Fruit fly (Drosophila melanogaster) whole organism, embryonic: ENCODE data around the gene CG14054.

Experiments used
- Abd-B ChIP-seq: fragments of 200-800 bp; sonication (Bioruptor generic); optimal IDR thresholded peaks from 2 replicates; lab custom pipeline; 2018; ENCODE audit warnings: missing biosample characterization, mild to moderate bottlenecking, missing genetic modification characterization, moderate library complexity
- Bdp1 ChIP-seq: fragments of 200-800 bp; sonication (Bioruptor generic); optimal IDR thresholded peaks from 3 replicates; lab custom pipeline; 2016; ENCODE audit warnings: missing biosample characterization, missing genetic modification characterization
- CG11695 ChIP-seq: fragments of 200-800 bp; sonication (Bioruptor generic); IDR thresholded peaks from 3 replicates; pipeline ENCODE4 v1.3.6; 2022; ENCODE audit warnings: missing biosample characterization, missing genetic modification characterization
- CG12769 ChIP-seq: fragments of 200-800 bp; sonication (Bioruptor generic); optimal IDR thresholded peaks from 2 replicates; lab custom pipeline; 2019; ENCODE audit warnings: missing biosample characterization, mild to moderate bottlenecking, missing genetic modification characterization, moderate library complexity
- CG13123 ChIP-seq: fragments of 200-800 bp; sonication (Bioruptor generic); optimal IDR thresholded peaks from 2 replicates; lab custom pipeline; 2016; ENCODE audit warnings: missing biosample characterization, missing genetic modification characterization
- CG13424 ChIP-seq: fragments of 200-800 bp; sonication (Bioruptor generic); optimal IDR thresholded peaks from 2 replicates; lab custom pipeline; 2019; ENCODE audit warnings: missing biosample characterization, mild to moderate bottlenecking, missing genetic modification characterization, moderate library complexity
- CG15269 ChIP-seq: fragments of 200-800 bp; sonication (Bioruptor generic); optimal IDR thresholded peaks from 2 replicates; lab custom pipeline; 2018; ENCODE audit warnings: missing biosample characterization, mild to moderate bottlenecking, missing genetic modification characterization, moderate library complexity
- CG1529 ChIP-seq: fragments of 200-800 bp; sonication (Bioruptor generic); optimal IDR thresholded peaks from 3 replicates; lab custom pipeline; 2018; ENCODE audit warnings: missing biosample characterization, missing genetic modification characterization
- CG17328 ChIP-seq: fragments of 200-800 bp; sonication (Bioruptor generic); IDR thresholded peaks from 2 replicates; pipeline ENCODE4 v1.3.6; 2022; ENCODE audit warnings: missing biosample characterization, missing genetic modification characterization
- CG17361 ChIP-seq: fragments of 200-800 bp; sonication (Bioruptor generic); IDR thresholded peaks from 3 replicates; pipeline ENCODE4 v1.3.6; 2022; ENCODE audit warnings: missing biosample characterization, missing genetic modification characterization
- CG1792 ChIP-seq: fragments of 200-800 bp; sonication (Bioruptor generic); optimal IDR thresholded peaks from 2 replicates; lab custom pipeline; 2016; ENCODE audit warnings: missing biosample characterization, missing genetic modification characterization
- CG2889 ChIP-seq: fragments of 200-800 bp; sonication (Bioruptor generic); IDR thresholded peaks from 3 replicates; pipeline ENCODE4 v1.3.6; 2022; ENCODE audit warnings: missing biosample characterization, missing genetic modification characterization
- CG3847 ChIP-seq: fragments of 200-800 bp; sonication (Bioruptor generic); IDR thresholded peaks from 2 replicates; pipeline ENCODE4 v1.3.6; 2022; ENCODE audit warnings: missing biosample characterization, missing genetic modification characterization
- CG6272 ChIP-seq: fragments of 200-800 bp; sonication (Bioruptor generic); IDR thresholded peaks from 2 replicates; pipeline ENCODE4 v1.3.6; 2022; ENCODE audit warnings: missing biosample characterization, missing genetic modification characterization
- CG6791 ChIP-seq: fragments of 200-800 bp; sonication (Bioruptor generic); IDR thresholded peaks from 3 replicates; pipeline ENCODE4 v1.3.6; 2022; ENCODE audit warnings: missing biosample characterization, missing genetic modification characterization; ENCODE audit not compliant: partially characterized antibody
- CG7271 ChIP-seq: fragments of 200-800 bp; sonication (Bioruptor generic); optimal IDR thresholded peaks from 2 replicates; lab custom pipeline; 2018; ENCODE audit warnings: missing biosample characterization, mild to moderate bottlenecking, missing genetic modification characterization, moderate library complexity
- CG7839 ChIP-seq: fragments of 200-800 bp; sonication (Bioruptor generic); optimal IDR thresholded peaks from 3 replicates; lab custom pipeline; 2018; ENCODE audit warnings: missing biosample characterization, mild to moderate bottlenecking, missing genetic modification characterization, moderate library complexity
- Dp ChIP-seq: fragments of 200-800 bp; sonication (Bioruptor generic); optimal IDR thresholded peaks from 2 replicates; lab custom pipeline; 2018; ENCODE audit warnings: missing biosample characterization, mild to moderate bottlenecking, missing genetic modification characterization, moderate library complexity
- E2f1 ChIP-seq: fragments of 200-800 bp; sonication (Bioruptor generic); IDR thresholded peaks from 2 replicates; pipeline ENCODE4 v1.3.6; 2022; ENCODE audit warnings: missing biosample characterization, missing genetic modification characterization
- Gug ChIP-seq: fragments of 200-800 bp; sonication (Bioruptor generic); IDR thresholded peaks from 4 replicates; pipeline ENCODE4 v1.3.6; 2022; ENCODE audit warnings: missing biosample characterization, missing genetic modification characterization
- Hey ChIP-seq: fragments of 200-800 bp; sonication (Bioruptor generic); optimal IDR thresholded peaks from 3 replicates; lab custom pipeline; 2018; ENCODE audit warnings: missing biosample characterization, mild to moderate bottlenecking, missing genetic modification characterization
- HmgZ ChIP-seq: fragments of 200-800 bp; sonication (Bioruptor generic); optimal IDR thresholded peaks from 2 replicates; lab custom pipeline; 2018; ENCODE audit warnings: missing biosample characterization, mild to moderate bottlenecking, missing genetic modification characterization
- Lpt ChIP-seq: fragments of >200 bp; optimal IDR thresholded peaks from 2 replicates; lab custom pipeline; 2018; ENCODE audit warnings: missing biosample characterization, missing genetic modification characterization
- Nf-YC ChIP-seq: fragments of 200-800 bp; optimal IDR thresholded peaks from 3 replicates; lab custom pipeline; 2019; ENCODE audit warnings: missing biosample characterization, mild to moderate bottlenecking, missing genetic modification characterization, moderate library complexity
- Poxn ChIP-seq: fragments of 200-800 bp; sonication (Bioruptor generic); IDR thresholded peaks from 2 replicates; pipeline ENCODE4 v1.3.6; 2022; ENCODE audit warnings: missing biosample characterization, missing genetic modification characterization
- Scr ChIP-seq: fragments of 200-800 bp; sonication (Bioruptor generic); IDR thresholded peaks from 2 replicates; pipeline ENCODE4 v1.3.6; 2022; ENCODE audit warnings: missing biosample characterization, missing genetic modification characterization; ENCODE audit not compliant: partially characterized antibody
- Sox100B ChIP-seq: fragments of 200-800 bp; sonication (Bioruptor generic); optimal IDR thresholded peaks from 3 replicates; lab custom pipeline; 2018; ENCODE audit warnings: missing biosample characterization, mild to moderate bottlenecking, missing genetic modification characterization
- Sox102F ChIP-seq: fragments of 200-800 bp; sonication (Bioruptor generic); optimal IDR thresholded peaks from 2 replicates; lab custom pipeline; 2018; ENCODE audit warnings: missing biosample characterization, mild to moderate bottlenecking, missing genetic modification characterization, moderate library complexity
- Tbp ChIP-seq: fragments of >200 bp; optimal IDR thresholded peaks from 2 replicates; lab custom pipeline; 2018; ENCODE audit warnings: missing biosample characterization, missing genetic modification characterization
- ac ChIP-seq: fragments of 200-800 bp; sonication (Bioruptor generic); optimal IDR thresholded peaks from 3 replicates; lab custom pipeline; 2017; ENCODE audit warnings: missing biosample characterization, mild to moderate bottlenecking, missing genetic modification characterization
- amos ChIP-seq: fragments of 200-800 bp; sonication (Bioruptor generic); IDR thresholded peaks from 2 replicates; pipeline ENCODE4 v1.3.6; 2022; ENCODE audit warnings: missing biosample characterization, missing genetic modification characterization; ENCODE audit not compliant: partially characterized antibody
- bab2 ChIP-seq: fragments of 200-800 bp; sonication (Bioruptor generic); optimal IDR thresholded peaks from 2 replicates; lab custom pipeline; 2016; ENCODE audit warnings: missing biosample characterization, missing genetic modification characterization
- cas ChIP-seq: fragments of 200-800 bp; sonication (Bioruptor generic); IDR thresholded peaks from 2 replicates; pipeline ENCODE4 v1.3.6; 2022; ENCODE audit warnings: missing biosample characterization, missing genetic modification characterization
- chif ChIP-seq, 2 experiments: fragments of 200-800 bp; sonication (Bioruptor generic); optimal IDR thresholded peaks; 3 replicates each; lab custom pipeline; 2016; ENCODE audit warnings: missing biosample characterization in 2 of 2, missing genetic modification characterization in 2 of 2
- dpn ChIP-seq, 2 experiments: fragments of 200-800 bp; sonication (Bioruptor generic); optimal IDR thresholded peaks; 3 replicates each; lab custom pipeline; 2016; ENCODE audit warnings: missing biosample characterization in 2 of 2, missing genetic modification characterization in 2 of 2
- ewg ChIP-seq: fragments of 200-800 bp; sonication (Bioruptor generic); optimal IDR thresholded peaks from 3 replicates; lab custom pipeline; 2017; ENCODE audit warnings: mild to moderate bottlenecking, missing biosample characterization, missing genetic modification reagents, missing genetic modification characterization
- eyg ChIP-seq: fragments of 200-800 bp; sonication (Bioruptor generic); optimal IDR thresholded peaks from 3 replicates; lab custom pipeline; 2016; ENCODE audit warnings: missing biosample characterization, missing genetic modification characterization
- gcm ChIP-seq: fragments of 200-800 bp; sonication (Bioruptor generic); optimal IDR thresholded peaks from 2 replicates; lab custom pipeline; 2019; ENCODE audit warnings: missing biosample characterization, mild to moderate bottlenecking, missing genetic modification characterization, moderate library complexity
- gfzf ChIP-seq: fragments of 200-800 bp; sonication (Bioruptor generic); optimal IDR thresholded peaks from 2 replicates; lab custom pipeline; 2016; ENCODE audit warnings: missing biosample characterization, mild to moderate bottlenecking, missing genetic modification characterization, moderate library complexity
- ind ChIP-seq: fragments of 200-800 bp; sonication (Bioruptor generic); optimal IDR thresholded peaks from 3 replicates; lab custom pipeline; 2016; ENCODE audit warnings: missing biosample characterization, missing genetic modification characterization
- lbe ChIP-seq: fragments of 200-800 bp; sonication (Bioruptor generic); optimal IDR thresholded peaks from 2 replicates; lab custom pipeline; 2016; ENCODE audit warnings: missing biosample characterization, mild to moderate bottlenecking, missing genetic modification characterization
- oc ChIP-seq: fragments of 200-800 bp; sonication (Bioruptor generic); optimal IDR thresholded peaks from 2 replicates; lab custom pipeline; 2018; ENCODE audit warnings: missing biosample characterization, mild to moderate bottlenecking, missing genetic modification characterization, moderate library complexity
- otp ChIP-seq: fragments of 200-800 bp; sonication (Bioruptor generic); IDR thresholded peaks from 3 replicates; pipeline ENCODE4, ENCODE4 v1.3.6; 2022; ENCODE audit warnings: missing biosample characterization, missing genetic modification characterization
- pb ChIP-seq: fragments of 200-800 bp; sonication (Bioruptor generic); optimal IDR thresholded peaks from 3 replicates; lab custom pipeline; 2016; ENCODE audit warnings: missing biosample characterization, missing genetic modification characterization
- pho ChIP-seq: fragments of 200-800 bp; sonication (Bioruptor generic); optimal IDR thresholded peaks from 2 replicates; lab custom pipeline; 2016; ENCODE audit warnings: missing biosample characterization, missing genetic modification characterization
- pnt ChIP-seq: fragments of 200-800 bp; sonication (Bioruptor generic); optimal IDR thresholded peaks from 3 replicates; lab custom pipeline; 2016; ENCODE audit warnings: missing biosample characterization, missing genetic modification characterization
- row ChIP-seq: fragments of 200-800 bp; sonication (Bioruptor generic); IDR thresholded peaks from 3 replicates; pipeline ENCODE4 v1.3.6; 2022; ENCODE audit warnings: missing biosample characterization, missing genetic modification characterization
- sim ChIP-seq: fragments of 200-800 bp; sonication (Bioruptor generic); IDR thresholded peaks from 2 replicates; pipeline ENCODE4 v1.3.6; 2022; ENCODE audit warnings: missing biosample characterization, missing genetic modification characterization
- trem ChIP-seq: fragments of 200-800 bp; optimal IDR thresholded peaks from 3 replicates; lab custom pipeline; 2019; ENCODE audit warnings: missing biosample characterization, mild to moderate bottlenecking, missing genetic modification characterization, moderate library complexity
- ttk ChIP-seq: fragments of 200-800 bp; sonication (Bioruptor generic); IDR thresholded peaks from 2 replicates; pipeline ENCODE4 v2.1.2; 2022; ENCODE audit warnings: missing biosample characterization, missing genetic modification characterization
- zen2 ChIP-seq: fragments of 200-800 bp; sonication (Bioruptor generic); IDR thresholded peaks from 3 replicates; pipeline ENCODE4 v1.3.6; 2022; ENCODE audit warnings: missing biosample characterization, missing genetic modification characterization; ENCODE audit not compliant: partially characterized antibody
- zf30C ChIP-seq: fragments of 200-800 bp; sonication (Bioruptor generic); optimal IDR thresholded peaks from 3 replicates; lab custom pipeline; 2018; ENCODE audit warnings: missing biosample characterization, mild to moderate bottlenecking, missing genetic modification characterization

Gene CG14054

DNA sequence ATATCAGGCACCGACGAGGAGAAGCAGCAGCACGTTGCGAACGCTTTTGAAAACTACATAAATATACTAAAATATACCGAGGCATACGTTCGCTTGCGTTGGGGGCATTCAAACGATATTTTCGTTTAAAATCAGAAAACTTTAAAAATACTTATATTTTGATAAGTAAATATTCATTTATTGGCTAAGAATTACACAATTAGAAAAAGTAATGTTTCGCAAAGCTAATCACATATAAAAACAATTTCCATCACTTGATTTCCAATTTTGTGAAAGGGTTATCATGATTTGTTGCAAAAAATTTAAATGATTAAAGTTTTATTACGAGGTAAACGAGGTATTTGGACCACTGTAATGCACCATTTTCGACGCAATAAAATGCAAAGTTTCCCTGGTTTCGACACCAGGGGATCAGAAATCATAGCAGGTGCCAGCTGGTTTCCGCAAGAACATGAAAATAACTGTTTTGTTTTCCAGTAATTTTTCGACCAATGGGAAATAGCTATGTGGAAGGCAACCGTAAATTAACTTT, 9.8 kb upstream of the CG14054 start, which contains the start of gene CG4045 (continued):
- TF ChIP-seq row (GFP tag; lab: Robert Waterston, UW) (peak; percentile 54), CG11695 (GFP tag; lab: Robert Waterston, UW) (no peak), CG17328 (no peak), Bdp1 (GFP tag; lab: Kevin White, UChicago) (no peak), pb (GFP tag; lab: Kevin White, UChicago) (no peak), oc (tag; lab: Kevin White, UChicago) (no peak), Sox100B (no peak), bab2 (GFP tag; lab: Kevin White, UChicago) (no peak), CG13424 (peak; percentile 17), CG1529 (GFP tag; lab: Kevin White, UChicago) (no peak), Poxn (no peak), ind (no peak), CG6791 (GFP tag; lab: Robert Waterston, UW) (no peak), ttk (no peak), Sox102F (no peak), lbe (GFP tag; lab: Kevin White, UChicago) (no peak), CG7271 (no peak), CG6272 (GFP tag; lab: Robert Waterston, UW) (no peak), pnt (no peak), Hey (tag; lab: Kevin White, UChicago) (no peak), Gug (GFP tag; lab: Robert Waterston, UW) (no peak), Nf-YC (tag; lab: Kevin White, UChicago) (no peak), gfzf (peak; percentile 43), otp (GFP tag; lab: Robert Waterston, UW) (no peak), CG7839 (tag; lab: Kevin White, UChicago) (peak; percentile 39), sim (GFP tag; lab: Robert Waterston, UW) (no peak), E2f1 (GFP tag; lab: Robert Waterston, UW) (no peak), CG3847 (GFP tag; lab: Robert Waterston, UW) (no peak), CG13123 (no peak), ewg (GFP tag; lab: Kevin White, UChicago) (no peak), pho (GFP tag; lab: Kevin White, UChicago) (no peak), Scr (GFP tag; lab: Robert Waterston, UW) (peak; percentile 29; the same call in 1 of the 2 replicates), Lpt (GFP tag; lab: Kevin White, UChicago) (no peak), dpn (GFP tag; optimal IDR thresholded peaks at IDR 0.05; lab: Kevin White, UChicago) (no peak), trem (tag; lab: Kevin White, UChicago) (no peak), ac (GFP tag; lab: Kevin White, UChicago) (no peak), Tbp (no peak), CG2889 (GFP tag; lab: Robert Waterston, UW) (no peak), CG1792 (GFP tag; lab: Kevin White, UChicago) (no peak), CG12769 (tag; lab: Kevin White, UChicago) (no peak), CG17361 (GFP tag; lab: Robert Waterston, UW) (0 out of 3 replicates have a peak, but pooled peaks have one; percentile 21), amos (GFP tag; lab: Robert Waterston, UW) (no peak), chif (GFP tag; optimal IDR thresholded peaks at IDR 0.05; lab: Kevin White, UChicago) (no peak), eyg (GFP tag; lab: Kevin White, UChicago) (no peak), HmgZ (tag; lab: Kevin White, UChicago) (no peak), gcm (GFP tag; lab: Kevin White, UChicago) (no peak), CG15269 (tag; lab: Kevin White, UChicago) (peak; percentile 16), Dp (GFP tag; lab: Kevin White, UChicago) (peak; percentile 22), cas (no peak), zf30C (GFP tag; lab: Kevin White, UChicago) (no peak), zen2 (no peak), Abd-B (no peak)
